Worm (Caenorhabditis elegans): Measurements from ENCODE around the gene scl-20.
A peak's percentile ranks its signal among the peaks of the same experiment; 100 is the strongest.

scl-20 gene

DNA sequence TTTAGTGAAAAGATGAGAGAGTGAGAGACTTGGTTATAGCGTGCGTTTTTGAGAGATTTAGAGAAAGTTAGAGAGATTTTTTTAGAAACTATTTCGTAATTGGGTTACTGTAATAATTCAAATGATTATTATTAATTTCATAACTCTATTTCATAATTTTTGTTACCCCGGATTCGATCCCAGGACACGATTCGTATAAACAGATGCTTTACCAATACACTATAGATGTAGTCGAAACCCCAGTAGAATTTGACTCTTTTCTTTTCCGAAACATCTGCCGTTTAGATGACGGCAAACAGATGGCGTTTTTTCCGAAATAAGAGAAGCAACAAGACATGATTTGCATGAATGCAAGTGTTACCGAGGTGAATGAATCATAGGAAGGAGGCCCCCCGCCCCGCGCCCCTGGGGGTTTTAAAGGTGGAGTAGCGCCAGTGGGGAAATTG, 24.2 kb downstream of the scl-20 start (continued):
- TF ChIP-seq nhr-77 (tag; optimal IDR thresholded peaks at IDR 0.05) (no peak), pax-3 (tag; optimal IDR thresholded peaks at IDR 0.05) (no peak), unc-98 (GFP tag; IDR thresholded peaks at IDR 0.05) (no peak), nhr-84 (tag; optimal IDR thresholded peaks at IDR 0.05) (no peak), unc-62 (GFP tag; optimal IDR thresholded peaks at IDR 0.05) (no peak), snu-23 (GFP tag; optimal IDR thresholded peaks at IDR 0.05) (no peak), dsc-1 (tag; optimal IDR thresholded peaks at IDR 0.05) (peak; percentile 74), zag-1 (tag; optimal IDR thresholded peaks at IDR 0.05) (no peak)

DNA sequence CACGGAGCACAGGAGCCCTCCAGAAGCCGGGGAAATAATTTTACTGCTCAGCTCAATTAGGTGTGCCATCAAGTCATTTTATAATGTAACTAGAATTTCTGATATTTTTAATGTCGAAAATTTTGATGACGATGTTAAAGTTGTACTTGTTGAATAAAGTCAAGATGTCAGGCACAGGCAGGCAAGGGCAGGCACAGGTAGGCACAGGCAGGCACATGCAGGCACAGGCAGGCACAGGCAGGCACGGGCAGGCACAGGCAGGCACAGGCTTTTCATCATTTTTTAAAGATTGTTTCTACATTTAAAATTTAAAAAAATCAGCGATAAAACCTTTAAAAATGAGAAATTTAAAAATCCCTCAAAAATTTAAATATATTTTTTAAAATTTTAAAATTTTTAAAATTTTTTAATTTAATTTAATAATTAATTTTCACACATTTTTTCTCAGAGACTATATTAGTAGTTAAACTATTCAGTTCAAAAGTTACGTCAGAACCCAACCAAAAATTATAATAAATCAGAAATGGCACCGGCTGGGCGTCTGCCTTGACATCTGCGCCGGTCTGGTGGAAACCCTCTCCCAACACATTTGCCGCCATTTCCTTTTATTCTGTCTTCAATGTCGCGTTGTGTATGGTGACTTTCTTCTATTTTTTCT, 24.9 kb downstream of the scl-20 start, which contains the start of gene Y17D7C.6:
Gene Y17D7C.6, plus strand, starts transcription at position 608 of the 658 bp plus-strand sequence.
- no peak for TF ChIP-seq aha-1 (tag; optimal IDR thresholded peaks at IDR 0.05)
- no peak for TF ChIP-seq swsn-7 (tag; optimal IDR thresholded peaks at IDR 0.05)
- no peak for TF ChIP-seq nhr-85 (tag)
- no peak for TF ChIP-seq dpl-1 (GFP tag; optimal IDR thresholded peaks at IDR 0.05)
- TF ChIP-seq nhr-47 (tag; optimal IDR thresholded peaks at IDR 0.05), result no peak
- no peak for TF ChIP-seq fos-1 (tag; optimal IDR thresholded peaks at IDR 0.05)
- TF ChIP-seq ets-5 (GFP tag; IDR thresholded peaks at IDR 0.05), result no peak
- no peak for TF ChIP-seq egl-13 (tag; optimal IDR thresholded peaks at IDR 0.05)
- no peak for TF ChIP-seq lin-35 (GFP tag; optimal IDR thresholded peaks at IDR 0.05)
- no peak for TF ChIP-seq aly-2 (tag; optimal IDR thresholded peaks at IDR 0.05)
- no peak for TF ChIP-seq fkh-8 (tag; optimal IDR thresholded peaks at IDR 0.05)
- no peak for TF ChIP-seq fkh-4 (tag; optimal IDR thresholded peaks at IDR 0.05; ENCODE audit: borderline replicate concordance)
- no peak for TF ChIP-seq ces-1 (GFP tag; optimal IDR thresholded peaks at IDR 0.05)
- TF ChIP-seq elt-2 (tag; optimal IDR thresholded peaks at IDR 0.05), result no peak
- TF ChIP-seq lir-3 (tag; optimal IDR thresholded peaks at IDR 0.05; ENCODE audit: poor library complexity), result no peak
- no peak for TF ChIP-seq pax-3 (tag; optimal IDR thresholded peaks at IDR 0.05)

DNA sequence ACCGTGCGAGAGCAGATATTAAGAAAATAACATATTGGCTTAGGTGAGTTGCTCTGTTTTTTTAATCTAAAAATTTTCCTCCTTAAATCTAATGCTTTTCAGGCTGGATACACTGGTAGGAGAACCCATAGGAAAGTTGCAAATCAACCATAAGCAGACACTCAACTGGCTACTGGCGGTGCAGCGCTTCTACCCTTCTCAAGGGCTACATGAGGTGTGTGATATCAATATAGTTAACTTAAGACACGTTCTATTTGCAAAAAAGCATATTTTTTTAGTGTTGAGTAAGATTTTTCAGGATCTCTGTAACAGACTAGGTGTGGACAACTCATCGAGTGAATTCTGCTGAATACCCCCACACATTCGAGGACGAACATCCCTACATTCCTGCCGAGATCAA, 26.3 kb downstream of the scl-20 start:
- TF ChIP-seq ets-5 (GFP tag; IDR thresholded peaks at IDR 0.05) (0 out of 2 replicates have a peak, but pooled peaks have one; percentile 78), grh-1 (GFP tag; IDR thresholded peaks at IDR 0.05) (peak; percentile 43; the same call in 1 of the 2 replicates), ceh-88 (GFP tag; IDR thresholded peaks at IDR 0.05) (no peak)

DNA sequence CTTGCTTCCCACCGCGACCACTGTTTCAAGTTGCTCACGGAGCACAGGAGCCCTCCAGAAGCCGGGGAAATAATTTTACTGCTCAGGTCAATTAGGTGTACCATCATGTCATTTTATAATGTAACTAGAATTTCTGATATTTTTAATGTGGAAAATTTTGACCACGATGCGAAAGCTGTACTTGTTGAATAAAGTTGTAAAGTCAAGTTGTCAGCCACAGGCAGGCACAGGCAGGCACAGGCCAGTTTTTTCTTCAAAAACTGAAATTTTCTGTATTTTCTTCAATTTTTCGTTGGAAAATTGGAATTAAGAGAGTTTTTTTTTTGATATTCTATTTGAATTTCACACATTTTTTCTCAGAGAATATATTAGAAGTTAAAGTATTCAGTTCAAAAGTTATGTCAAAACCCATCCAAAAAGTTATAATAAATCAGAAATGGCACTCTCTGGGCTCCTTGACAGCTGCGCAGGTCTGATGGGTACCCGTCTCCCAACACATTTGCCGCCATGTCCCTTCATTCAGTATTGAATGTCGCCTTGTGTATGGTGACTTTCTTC, 28.1 kb downstream of the scl-20 start, which contains the start of gene Y17D7C.1:
Gene Y17D7C.1, plus strand, starts transcription at position 508 of the 558 bp plus-strand sequence.
- TF ChIP-seq unc-98 (GFP tag; IDR thresholded peaks at IDR 0.05) (no peak), efl-1 (optimal IDR thresholded peaks at IDR 0.05) (no peak), efl-1 (GFP tag; optimal IDR thresholded peaks at IDR 0.05 in 1 of 2) (peak in 1 of 2 experiments; percentile 86)

DNA sequence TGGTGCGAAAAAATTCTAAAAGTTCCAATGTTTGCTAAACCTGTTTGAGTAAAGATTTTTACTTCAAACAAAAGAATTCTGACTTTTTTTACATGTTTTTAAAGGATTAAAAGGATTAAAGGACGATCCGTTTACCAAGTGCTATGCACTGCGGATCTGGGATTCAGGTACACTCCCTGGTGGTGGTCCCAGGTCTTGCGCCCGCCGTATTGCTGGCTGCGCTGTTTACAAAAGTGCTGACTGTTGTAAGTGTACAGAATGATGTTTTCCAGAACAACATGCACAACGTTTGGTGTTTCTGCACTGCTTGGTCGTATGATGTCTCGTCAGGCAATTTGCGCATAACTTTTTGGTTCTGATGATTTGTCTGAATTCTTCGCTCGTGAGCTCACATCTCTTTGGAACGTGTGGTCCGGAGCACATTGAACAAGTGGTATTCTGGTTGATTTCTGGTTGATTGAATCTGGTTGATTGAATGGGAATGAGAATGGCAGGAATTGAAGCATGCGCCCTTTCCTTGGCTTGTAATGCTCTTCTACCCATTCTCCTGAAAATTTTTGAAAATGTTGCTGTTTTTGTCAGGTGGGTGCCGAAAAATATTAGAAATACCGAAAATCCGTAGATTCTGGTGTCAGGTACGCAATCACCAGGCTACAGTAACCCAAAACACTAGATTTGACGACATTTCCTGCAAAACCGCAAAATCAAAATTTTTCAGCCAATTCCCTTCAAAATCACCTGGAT, 28.8 kb downstream of the scl-20 start:
- no peak for TF ChIP-seq fkh-4 (tag; optimal IDR thresholded peaks at IDR 0.05; ENCODE audit: borderline replicate concordance)
- no peak for TF ChIP-seq sptf-1 (tag; optimal IDR thresholded peaks at IDR 0.05)
- TF ChIP-seq aly-2 (tag; optimal IDR thresholded peaks at IDR 0.05), result no peak
- no peak for TF ChIP-seq jun-1 (tag; optimal IDR thresholded peaks at IDR 0.05)
- TF ChIP-seq pax-3 (tag; optimal IDR thresholded peaks at IDR 0.05), result no peak
- TF ChIP-seq fkh-10 (GFP tag; optimal IDR thresholded peaks at IDR 0.05), result no peak
- no peak for TF ChIP-seq nhr-84 (tag; optimal IDR thresholded peaks at IDR 0.05)
- no peak for TF ChIP-seq ceh-63 (GFP tag; optimal IDR thresholded peaks at IDR 0.05)
- TF ChIP-seq mep-1 (tag; optimal IDR thresholded peaks at IDR 0.05), result no peak
- 0 out of 2 replicates have a peak, but pooled peaks have one; percentile 44 for TF ChIP-seq ets-5 (GFP tag; IDR thresholded peaks at IDR 0.05)
- TF ChIP-seq snu-23 (GFP tag; optimal IDR thresholded peaks at IDR 0.05), result no peak
- TF ChIP-seq nhr-19 (GFP tag; conservative IDR thresholded peaks at IDR 0.05), result 0 out of 2 replicates have a peak, but pooled peaks have one; percentile 2
- no peak for TF ChIP-seq unc-98 (GFP tag; IDR thresholded peaks at IDR 0.05)

Data from whole organism, L1 larva.